Worm (Caenorhabditis elegans) whole organism, L1 larva: ENCODE results near the gene K01F9.2.
A peak's percentile ranks its signal among the peaks of the same experiment; 100 is the strongest.

ENCODE experiments used
- C34B4.2 ChIP-seq: sonication (generic microtip); optimal IDR thresholded peaks from 2 replicates; lab custom pipeline; 2017; ENCODE audit warnings: mild to moderate bottlenecking, missing genetic modification characterization, missing compliant biosample characterization
- alr-1 ChIP-seq: fragments of 200-800 bp; sonication (Bioruptor generic); optimal IDR thresholded peaks from 2 replicates; lab custom pipeline; 2018; ENCODE audit warnings: borderline replicate concordance, mild to moderate bottlenecking, missing genetic modification characterization, missing compliant biosample characterization
- aly-2 ChIP-seq: fragments of 150-350 bp; optimal IDR thresholded peaks from 2 replicates; lab custom pipeline; 2014; ENCODE audit warnings: missing biosample characterization, missing genetic modification characterization
- ceh-8 ChIP-seq: fragments of 200-800 bp; sonication (Bioruptor generic); optimal IDR thresholded peaks from 2 replicates; lab custom pipeline; 2018; ENCODE audit warnings: mild to moderate bottlenecking, missing genetic modification characterization, moderate library complexity, missing compliant biosample characterization
- ceh-82 ChIP-seq, 3 experiments: fragments of 150-350 bp in 1 of 3; sonication (generic microtip) in 2 of 3; optimal IDR thresholded peaks; 2 replicates each; lab custom pipeline; 2014 to 2017; ENCODE audit warnings: missing biosample characterization in 3 of 3, missing genetic modification characterization in 3 of 3
- ceh-90 ChIP-seq: sonication (generic microtip); optimal IDR thresholded peaks from 2 replicates; lab custom pipeline; 2016; ENCODE audit warnings: missing genetic modification characterization, missing compliant biosample characterization
- dpl-1 ChIP-seq, 3 experiments: fragments of 150-350 bp in 2 of 3; sonication (generic microtip) in 1 of 3; optimal IDR thresholded peaks; 2 replicates each; lab custom pipeline; 2014 to 2017; ENCODE audit warnings: missing biosample characterization in 3 of 3, missing genetic modification characterization in 3 of 3, missing genetic modification reagents in 3 of 3
- efl-1 ChIP-seq, 4 experiments: fragments of 150-350 bp; optimal IDR thresholded peaks in 3 of 4; peaks in 1 of 4; 1 replicate in 1 of 4; 2 replicates in 3 of 4; lab custom pipeline; 2014; ENCODE audit warnings: missing biosample characterization in 2 of 4, missing genetic modification characterization in 2 of 4, missing genetic modification reagents in 2 of 4
- egl-13 ChIP-seq: sonication (generic microtip); optimal IDR thresholded peaks from 2 replicates; lab custom pipeline; 2016; ENCODE audit warnings: missing genotype, missing genetic modification reagents, missing genetic modification characterization, missing compliant biosample characterization
- elt-2 ChIP-seq: sonication (generic microtip); optimal IDR thresholded peaks from 2 replicates; lab custom pipeline; 2016; ENCODE audit warnings: missing genetic modification characterization, mild to moderate bottlenecking, inconsistent platforms, missing compliant biosample characterization, missing genetic modification reagents
- elt-3 ChIP-seq, 6 experiments: fragments of 150-350 bp in 1 of 6; sonication (generic microtip); optimal IDR thresholded peaks; 2 replicates each; lab custom pipeline; 2017 to 2018; ENCODE audit warnings: missing biosample characterization in 6 of 6, missing genetic modification characterization in 6 of 6, inconsistent platforms in 1 of 6
- fkh-4 ChIP-seq: sonication (generic microtip); optimal IDR thresholded peaks from 2 replicates; lab custom pipeline; 2016; ENCODE audit warnings: missing compliant biosample characterization, missing genetic modification characterization, borderline replicate concordance
- hlh-4 ChIP-seq: sonication (generic microtip); optimal IDR thresholded peaks from 2 replicates; lab custom pipeline; 2016; ENCODE audit warnings: mild to moderate bottlenecking, missing genetic modification characterization, missing compliant biosample characterization
- hpl-2 ChIP-seq: fragments of 150-350 bp; optimal IDR thresholded peaks from 2 replicates; lab custom pipeline; 2014; ENCODE audit warnings: missing biosample characterization, missing genetic modification reagents, missing genetic modification characterization
- irx-1 ChIP-seq: sonication (generic microtip); optimal IDR thresholded peaks from 2 replicates; lab custom pipeline; 2016; ENCODE audit warnings: missing genetic modification characterization, missing compliant biosample characterization
- isw-1 ChIP-seq: fragments of 200-800 bp; sonication (Bioruptor generic); IDR thresholded peaks from 2 replicates; pipeline ENCODE4 v1.3.6; 2022; ENCODE audit warnings: missing genetic modification characterization, missing compliant biosample characterization
- jun-1 ChIP-seq: fragments of 150-350 bp; optimal IDR thresholded peaks from 2 replicates; lab custom pipeline; 2014; ENCODE audit warnings: missing biosample characterization, missing genetic modification reagents, missing genetic modification characterization
- lin-13 ChIP-seq: fragments of 150-350 bp; optimal IDR thresholded peaks from 2 replicates; lab custom pipeline; 2014; ENCODE audit warnings: missing biosample characterization, missing genetic modification reagents, missing genetic modification characterization
- lin-35 ChIP-seq, 2 experiments: fragments of 150-350 bp; optimal IDR thresholded peaks; 2 replicates each; lab custom pipeline; 2014; ENCODE audit warnings: missing biosample characterization in 2 of 2, missing genetic modification characterization in 2 of 2, missing genetic modification reagents in 2 of 2
- lin-39 ChIP-seq: fragments of 150-350 bp; optimal IDR thresholded peaks from 2 replicates; lab custom pipeline; 2014; ENCODE audit warnings: missing biosample characterization, missing genetic modification reagents, missing genetic modification characterization
- lsy-2 ChIP-seq, 2 experiments: fragments of 150-350 bp; optimal IDR thresholded peaks; 2 replicates each; lab custom pipeline; 2014; ENCODE audit warnings: missing biosample characterization in 2 of 2, missing genetic modification characterization in 2 of 2
- mdl-1 ChIP-seq, 2 experiments: fragments of 150-350 bp; optimal IDR thresholded peaks; 2 replicates each; lab custom pipeline; 2014 to 2017; ENCODE audit warnings: missing biosample characterization in 2 of 2, missing genetic modification characterization in 2 of 2, inconsistent platforms in 1 of 2
- nhr-11 ChIP-seq: fragments of 150-350 bp; optimal IDR thresholded peaks from 2 replicates; lab custom pipeline; 2014; ENCODE audit warnings: missing biosample characterization, missing genetic modification characterization
- nhr-12 ChIP-seq: sonication (generic microtip); optimal IDR thresholded peaks from 2 replicates; lab custom pipeline; 2017; ENCODE audit warnings: missing biosample characterization, missing genetic modification characterization
- nhr-19 ChIP-seq: fragments of 200-800 bp; sonication (Bioruptor generic); conservative IDR thresholded peaks from 2 replicates; pipeline ENCODE4 v1.3.6; 2022; ENCODE audit warnings: missing genetic modification characterization, missing compliant biosample characterization
- nhr-20 ChIP-seq: sonication (generic microtip); optimal IDR thresholded peaks from 2 replicates; lab custom pipeline; 2016; ENCODE audit warnings: mild to moderate bottlenecking, missing genetic modification characterization, missing compliant biosample characterization
- nhr-28 ChIP-seq: fragments of 150-350 bp; optimal IDR thresholded peaks from 2 replicates; lab custom pipeline; 2014; ENCODE audit warnings: missing biosample characterization, missing genetic modification characterization
- nhr-47 ChIP-seq: sonication (generic microtip); optimal IDR thresholded peaks from 2 replicates; lab custom pipeline; 2016; ENCODE audit warnings: mild to moderate bottlenecking, missing genetic modification characterization, moderate library complexity, missing compliant biosample characterization
- nhr-77 ChIP-seq: fragments of 150-350 bp; optimal IDR thresholded peaks from 2 replicates; lab custom pipeline; 2014; ENCODE audit warnings: missing biosample characterization, missing genetic modification characterization
- nhr-85 ChIP-seq: sonication (generic microtip); peaks from one replicate; lab custom pipeline; 2016; ENCODE audit warnings: missing genetic modification characterization, inconsistent platforms, missing compliant biosample characterization
- pag-3 ChIP-seq: sonication (generic microtip); optimal IDR thresholded peaks from 2 replicates; lab custom pipeline; 2017; ENCODE audit warnings: missing genetic modification characterization, mild to moderate bottlenecking, missing compliant biosample characterization, antibody characterized with exemption, borderline replicate concordance; ENCODE audit not compliant: insufficient read depth
- pax-3 ChIP-seq: fragments of 200-800 bp; sonication (Bioruptor generic); optimal IDR thresholded peaks from 2 replicates; lab custom pipeline; 2018; ENCODE audit warnings: mild to moderate bottlenecking, missing genetic modification characterization, moderate library complexity, missing compliant biosample characterization
- skn-1 ChIP-seq: fragments of 150-350 bp; optimal IDR thresholded peaks from 2 replicates; lab custom pipeline; 2014; ENCODE audit warnings: missing biosample characterization, missing genetic modification characterization
- snu-23 ChIP-seq: sonication (generic microtip); optimal IDR thresholded peaks from 2 replicates; lab custom pipeline; 2016; ENCODE audit warnings: missing genetic modification characterization, missing compliant biosample characterization
- sup-37 ChIP-seq: fragments of 200-800 bp; sonication (Bioruptor generic); optimal IDR thresholded peaks from 2 replicates; lab custom pipeline; 2018; ENCODE audit warnings: mild to moderate bottlenecking, missing genetic modification characterization, missing compliant biosample characterization
- tbx-2 ChIP-seq: sonication (generic microtip); optimal IDR thresholded peaks from 2 replicates; lab custom pipeline; 2016; ENCODE audit warnings: missing genetic modification characterization, missing compliant biosample characterization
- tlp-1 ChIP-seq: fragments of 150-350 bp; optimal IDR thresholded peaks from 2 replicates; lab custom pipeline; 2014; ENCODE audit warnings: missing biosample characterization, missing genetic modification characterization
- unc-30 ChIP-seq: sonication (generic microtip); optimal IDR thresholded peaks from 2 replicates; lab custom pipeline; 2017; ENCODE audit warnings: missing biosample characterization, missing genetic modification characterization
- unc-98 ChIP-seq: fragments of 200-800 bp; sonication (Bioruptor generic); IDR thresholded peaks from 2 replicates; pipeline ENCODE4 v1.3.6; 2022; ENCODE audit warnings: missing genetic modification characterization, missing compliant biosample characterization
- xbp-1 ChIP-seq: sonication (generic microtip); optimal IDR thresholded peaks from 2 replicates; lab custom pipeline; 2016; ENCODE audit warnings: missing genetic modification characterization, missing compliant biosample characterization
- zag-1 ChIP-seq: fragments of 150-350 bp; optimal IDR thresholded peaks from 2 replicates; lab custom pipeline; 2014; ENCODE audit warnings: missing biosample characterization, missing genetic modification characterization
- zip-4 ChIP-seq: fragments of 200-800 bp; sonication (Bioruptor generic); optimal IDR thresholded peaks from 2 replicates; lab custom pipeline; 2018; ENCODE audit warnings: mild to moderate bottlenecking, missing genetic modification characterization, moderate library complexity, missing compliant biosample characterization
- ztf-11 ChIP-seq, 2 experiments: sonication (generic microtip); optimal IDR thresholded peaks; 2 replicates each; lab custom pipeline; 2016 to 2017; ENCODE audit warnings: missing genetic modification characterization in 2 of 2, missing biosample characterization in 1 of 2, missing compliant biosample characterization in 1 of 2

The K01F9.2 gene

DNA sequence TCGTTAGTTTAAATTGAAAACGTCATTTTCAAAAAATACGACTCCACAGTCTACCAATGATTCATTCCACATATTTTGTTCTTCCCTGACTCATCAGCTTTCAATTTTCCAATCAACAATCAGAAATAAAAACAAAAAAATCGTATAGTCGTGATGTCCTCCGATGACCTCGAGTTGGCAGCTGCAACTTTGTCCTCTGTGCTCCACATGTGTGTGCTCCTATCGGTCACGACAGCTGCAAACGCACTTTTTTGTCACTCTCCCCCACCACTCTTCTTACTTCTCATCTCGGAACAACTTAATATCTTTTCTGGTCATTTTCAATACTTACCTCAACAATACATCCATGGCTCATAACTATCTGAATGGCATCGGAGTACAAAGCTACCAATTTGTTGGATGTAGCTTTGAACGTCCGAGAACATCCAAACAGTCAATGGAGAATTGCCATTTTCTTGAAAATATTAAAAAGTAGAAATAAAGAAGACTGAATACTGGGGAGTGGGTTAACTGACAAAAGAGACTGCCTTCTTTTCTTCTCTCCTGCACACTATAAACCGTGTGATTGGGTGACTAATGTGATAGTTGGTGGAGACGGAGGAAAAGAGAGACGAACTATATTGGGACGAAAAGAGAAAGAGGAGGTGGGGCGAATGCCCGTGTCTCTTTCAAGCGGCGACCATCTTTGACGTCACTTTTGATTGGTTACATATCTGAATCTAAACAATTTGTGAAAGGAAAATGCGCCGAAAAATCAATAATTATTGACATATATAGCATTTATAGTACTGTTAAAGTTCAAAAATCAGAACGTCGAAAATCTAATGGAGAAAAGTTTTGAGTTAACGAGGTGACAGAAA lies 9.7 kb downstream of the K01F9.2 start (continued):
- TF ChIP-seq tbx-2 (tag; lab: Kevin White, UChicago): no peak
- TF ChIP-seq unc-30 (tag; lab: Kevin White, UChicago): no peak
- no peak for TF ChIP-seq tlp-1
- TF ChIP-seq ztf-11 (tag; optimal IDR thresholded peaks at IDR 0.05; lab: Kevin White, UChicago): no peak
- no peak for TF ChIP-seq ceh-90 (tag; lab: Kevin White, UChicago)
- TF ChIP-seq lsy-2 (tag; optimal IDR thresholded peaks at IDR 0.05; lab: Kevin White, UChicago): peak; percentile 6 to 13
- TF ChIP-seq irx-1 (tag; lab: Kevin White, UChicago): no peak
- no peak for TF ChIP-seq efl-1 (optimal IDR thresholded peaks at IDR 0.05; lab: Kevin White, UChicago)
- peak in 1 of 2 experiments; percentile 73 for TF ChIP-seq efl-1 (GFP tag; optimal IDR thresholded peaks at IDR 0.05 in 1 of 2; lab: Kevin White, UChicago)
- TF ChIP-seq dpl-1 (GFP tag; optimal IDR thresholded peaks at IDR 0.05; lab: Kevin White, UChicago): no peak
- no peak for TF ChIP-seq nhr-77 (tag; lab: Kevin White, UChicago)
- TF ChIP-seq ceh-82 (tag; optimal IDR thresholded peaks at IDR 0.05; lab: Kevin White, UChicago): no peak
- TF ChIP-seq sup-37 (GFP tag; lab: Kevin White, UChicago): no peak
- TF ChIP-seq nhr-85 (tag; lab: Kevin White, UChicago): peak; percentile 81
- no peak for TF ChIP-seq pax-3 (tag; lab: Kevin White, UChicago)
- no peak for TF ChIP-seq nhr-28 (tag; lab: Kevin White, UChicago)
- no peak for TF ChIP-seq fkh-4
- TF ChIP-seq, all 84 proteins: peak for 19

DNA sequence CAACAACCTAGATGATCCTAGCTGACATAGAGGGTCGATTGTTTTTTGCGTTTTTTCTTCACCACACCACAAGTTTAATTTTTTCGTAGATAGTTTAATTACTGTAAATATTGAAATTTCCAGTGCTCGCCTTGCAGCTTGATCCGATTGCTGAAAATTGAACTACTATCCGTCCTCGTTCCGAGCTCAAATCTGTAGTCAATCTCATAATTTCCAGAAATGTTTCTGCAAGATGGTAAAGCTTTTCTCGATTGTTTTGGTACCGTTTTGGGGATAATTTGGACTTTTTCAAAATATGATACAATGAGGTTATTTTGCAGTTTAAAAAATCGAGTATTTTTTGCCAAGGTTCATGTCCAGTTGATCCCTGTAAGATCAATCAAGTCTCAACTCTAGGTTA lies 10.9 kb downstream of the K01F9.2 start:
- no peak for TF ChIP-seq ceh-82 (tag; optimal IDR thresholded peaks at IDR 0.05; lab: Kevin White, UChicago)
- no peak for TF ChIP-seq pax-3 (tag; lab: Kevin White, UChicago)
- TF ChIP-seq skn-1 (tag; lab: Kevin White, UChicago): no peak
- no peak for TF ChIP-seq nhr-19 (GFP tag; lab: Robert Waterston, UW)
- no peak for TF ChIP-seq efl-1 (optimal IDR thresholded peaks at IDR 0.05; lab: Kevin White, UChicago)
- TF ChIP-seq efl-1 (GFP tag; optimal IDR thresholded peaks at IDR 0.05 in 1 of 2; lab: Kevin White, UChicago): peak in 1 of 2 experiments; percentile 63

DNA sequence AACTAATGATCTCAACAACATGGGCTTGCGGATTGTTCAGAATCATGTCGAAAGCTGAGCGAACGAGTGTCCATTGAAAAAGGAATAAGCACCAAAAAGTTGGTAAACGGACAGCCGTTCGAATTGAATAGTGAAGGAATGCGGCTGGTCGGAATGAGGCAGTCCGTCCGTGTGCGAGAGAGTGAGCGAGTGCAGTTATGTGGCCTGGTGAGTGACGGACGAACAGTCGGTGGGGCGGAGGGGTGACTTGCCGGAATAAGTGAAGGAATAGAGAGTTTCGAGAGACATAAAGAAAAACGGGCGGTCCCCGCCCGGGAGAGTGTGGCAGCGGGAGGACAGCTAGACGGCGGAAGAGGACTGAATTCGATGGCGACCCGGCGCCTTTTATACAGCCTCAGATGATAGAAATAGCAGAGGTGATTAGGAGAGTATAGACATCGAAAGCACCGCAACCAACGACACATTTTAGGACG lies 11.6 kb downstream of the K01F9.2 start:
- TF ChIP-seq ceh-90 (tag; lab: Kevin White, UChicago): no peak
- TF ChIP-seq C34B4.2 (tag; lab: Kevin White, UChicago): peak; percentile 60
- no peak for TF ChIP-seq zag-1 (tag; lab: Kevin White, UChicago)
- peak; percentile 57 to 63 for TF ChIP-seq lin-35 (GFP tag; optimal IDR thresholded peaks at IDR 0.05; lab: Kevin White, UChicago)
- no peak for TF ChIP-seq alr-1 (tag; lab: Kevin White, UChicago)
- TF ChIP-seq nhr-28 (tag; lab: Kevin White, UChicago): no peak
- TF ChIP-seq ceh-8 (GFP tag; lab: Kevin White, UChicago): peak; percentile 55
- peak; percentile 35 for TF ChIP-seq zip-4 (GFP tag; lab: Kevin White, UChicago)
- peak in 2 of 3 experiments; percentile 18 to 40 for TF ChIP-seq dpl-1 (GFP tag; optimal IDR thresholded peaks at IDR 0.05; lab: Kevin White, UChicago)
- TF ChIP-seq nhr-12 (tag; lab: Kevin White, UChicago): no peak
- TF ChIP-seq lin-13: peak; percentile 69
- TF ChIP-seq unc-30 (tag; lab: Kevin White, UChicago): no peak
- no peak for TF ChIP-seq egl-13
- TF ChIP-seq isw-1: no peak
- peak; percentile 80 for TF ChIP-seq nhr-47 (tag; lab: Kevin White, UChicago)
- peak in 1 of 2 experiments; percentile 36 for TF ChIP-seq ztf-11 (tag; optimal IDR thresholded peaks at IDR 0.05; lab: Kevin White, UChicago)
- peak; percentile 22 for TF ChIP-seq jun-1 (tag; lab: Kevin White, UChicago)
- peak in 3 of 6 experiments; percentile 6 to 29 (median 19) for TF ChIP-seq elt-3 (tag; optimal IDR thresholded peaks at IDR 0.05; lab: Kevin White, UChicago)
- peak; percentile 94 for TF ChIP-seq snu-23 (GFP tag; lab: Kevin White, UChicago)
- peak; percentile 79 for TF ChIP-seq pag-3
- no peak for TF ChIP-seq fkh-4
- TF ChIP-seq hlh-4 (tag; lab: Kevin White, UChicago): no peak
- peak; percentile 40 for TF ChIP-seq hpl-2
- peak; percentile 67 for TF ChIP-seq xbp-1
- TF ChIP-seq lin-39: peak; percentile 7
- TF ChIP-seq ceh-82 (tag; optimal IDR thresholded peaks at IDR 0.05; lab: Kevin White, UChicago): peak in 2 of 3 experiments; percentile 34 to 61
- peak; percentile 48; the same call in 1 of the 2 replicates for TF ChIP-seq unc-98
- peak; percentile 41 for TF ChIP-seq elt-2
- no peak for TF ChIP-seq aly-2
- peak in 1 of 2 experiments; percentile 45 for TF ChIP-seq mdl-1 (tag; optimal IDR thresholded peaks at IDR 0.05; lab: Kevin White, UChicago)
- peak; percentile 94 for TF ChIP-seq nhr-20 (tag; lab: Kevin White, UChicago)
- no peak for TF ChIP-seq pax-3 (tag; lab: Kevin White, UChicago)
- no peak for TF ChIP-seq nhr-11 (tag; lab: Kevin White, UChicago)
